Worm (Caenorhabditis elegans): ENCODE results near the gene ZC518.8.

DNA sequence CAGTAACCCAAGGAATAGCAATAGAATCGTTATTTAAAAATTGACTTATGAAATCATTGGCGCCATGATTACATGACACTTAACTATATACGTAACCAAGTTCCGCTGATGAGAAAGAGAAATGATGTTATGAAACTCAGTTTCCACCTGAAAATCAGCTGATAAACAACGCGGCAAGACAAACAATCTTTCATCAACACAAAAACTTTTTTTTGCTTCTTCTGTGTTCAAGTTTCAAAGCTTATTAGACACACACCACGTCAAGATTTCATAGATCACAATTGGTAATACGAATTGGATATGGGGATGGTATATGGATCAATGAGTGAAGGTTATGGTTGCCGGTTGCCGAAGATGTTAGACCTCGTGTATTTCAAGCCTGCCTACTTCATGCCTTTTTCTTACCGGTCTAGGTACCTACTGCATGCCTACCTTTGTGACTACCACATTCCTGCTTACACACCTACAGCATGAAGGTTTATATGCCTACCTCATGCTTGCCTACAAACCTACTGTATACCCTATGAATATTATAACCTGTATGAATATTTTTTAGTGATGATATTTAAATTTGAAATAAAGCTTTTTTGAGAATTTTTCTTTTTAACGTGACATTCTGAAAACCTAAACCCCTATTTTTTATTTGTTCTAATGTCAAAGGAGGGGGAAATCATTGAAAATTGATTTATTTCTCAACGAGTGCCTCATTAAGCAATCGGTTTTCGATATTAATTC is 24.6 kb downstream of the ZC518.8 start, which contains the start of the genes F19B6.10 and wht-5:
- TF ChIP-seq jun-1 (tag; optimal IDR thresholded peaks at IDR 0.05): no peak
- no peak for TF ChIP-seq unc-62 (GFP tag; optimal IDR thresholded peaks at IDR 0.05 in 1 of 2)
- TF ChIP-seq unc-62 (tag; optimal IDR thresholded peaks at IDR 0.05): no peak
- no peak for TF ChIP-seq pqm-1 (tag; optimal IDR thresholded peaks at IDR 0.05)
- TF ChIP-seq ztf-11 (tag; optimal IDR thresholded peaks at IDR 0.05): no peak
- no peak for TF ChIP-seq tra-1 (GFP tag; IDR thresholded peaks at IDR 0.05)
- TF ChIP-seq ZK546.5 (tag; optimal IDR thresholded peaks at IDR 0.05): no peak
- no peak for TF ChIP-seq dmd-9 (GFP tag; IDR thresholded peaks at IDR 0.05)
- no peak for TF ChIP-seq dve-1 (tag; optimal IDR thresholded peaks at IDR 0.05; ENCODE audit: insufficient read depth)
- TF ChIP-seq lin-29 (GFP tag; IDR thresholded peaks at IDR 0.05): no peak
- TF ChIP-seq daf-12 (tag; optimal IDR thresholded peaks at IDR 0.05): no peak
- TF ChIP-seq F37D6.2 (tag; optimal IDR thresholded peaks at IDR 0.05): no peak
- TF ChIP-seq F44E2.7 (GFP tag; IDR thresholded peaks at IDR 0.05): no peak
- no peak for TF ChIP-seq R02D3.7 (tag; optimal IDR thresholded peaks at IDR 0.05)
- no peak for TF ChIP-seq F49E8.2 (tag; optimal IDR thresholded peaks at IDR 0.05; ENCODE audit: borderline replicate concordance)
